Worm (Caenorhabditis elegans) whole organism, L3 larva: ENCODE measurements around the gene spt-5.

ENCODE experiments used
- R02D3.7 ChIP-seq: fragments of 150-350 bp; optimal IDR thresholded peaks from 2 replicates; lab custom pipeline; 2014; ENCODE audit warnings: missing biosample characterization, missing genetic modification characterization
- ZK546.5 ChIP-seq: sonication (generic microtip); optimal IDR thresholded peaks from 2 replicates; lab custom pipeline; 2017; ENCODE audit warnings: missing biosample characterization, missing genetic modification characterization
- aly-2 ChIP-seq: fragments of 150-350 bp; optimal IDR thresholded peaks from 2 replicates; lab custom pipeline; 2014; ENCODE audit warnings: missing biosample characterization, missing genetic modification characterization
- ama-1 ChIP-seq: fragments of 150-350 bp; optimal IDR thresholded peaks from 2 replicates; lab custom pipeline; 2018
- ceh-16 ChIP-seq: sonication (generic microtip); optimal IDR thresholded peaks from 2 replicates; lab custom pipeline; 2017; ENCODE audit warnings: missing biosample characterization, missing genetic modification characterization
- ceh-28 ChIP-seq: fragments of 150-350 bp; optimal IDR thresholded peaks from 2 replicates; lab custom pipeline; 2014; ENCODE audit warnings: missing biosample characterization, missing genetic modification reagents, missing genetic modification characterization
- ceh-9 ChIP-seq: sonication (generic microtip); optimal IDR thresholded peaks from 2 replicates; lab custom pipeline; 2018; ENCODE audit warnings: missing biosample characterization, missing genetic modification characterization
- daf-12 ChIP-seq: fragments of 150-350 bp; optimal IDR thresholded peaks from 2 replicates; lab custom pipeline; 2014; ENCODE audit warnings: missing biosample characterization, missing genetic modification reagents, missing genetic modification characterization
- egl-5 ChIP-seq: fragments of 150-350 bp; optimal IDR thresholded peaks from 2 replicates; lab custom pipeline; 2017; ENCODE audit warnings: missing biosample characterization, missing genetic modification reagents, missing genetic modification characterization, inconsistent platforms
- elt-1 ChIP-seq: fragments of 150-350 bp; optimal IDR thresholded peaks from 2 replicates; lab custom pipeline; 2014; ENCODE audit warnings: missing biosample characterization, missing genetic modification characterization
- elt-2 ChIP-seq: sonication (generic microtip); optimal IDR thresholded peaks from 2 replicates; lab custom pipeline; 2016; ENCODE audit warnings: missing genetic modification reagents, mild to moderate bottlenecking, missing genetic modification characterization, missing compliant biosample characterization
- elt-3 ChIP-seq, 3 experiments: fragments of 150-350 bp in 1 of 3; sonication (generic microtip) in 2 of 3; optimal IDR thresholded peaks; 2 replicates in 2 of 3; 4 replicates in 1 of 3; lab custom pipeline; 2014 to 2017; ENCODE audit warnings: missing biosample characterization in 3 of 3, missing genetic modification characterization in 3 of 3
- eor-1 ChIP-seq, 2 experiments: fragments of 150-350 bp; optimal IDR thresholded peaks; 2 replicates each; lab custom pipeline; 2014 to 2018; ENCODE audit warnings: missing biosample characterization in 2 of 2, missing genetic modification characterization in 2 of 2
- fkh-10 ChIP-seq: sonication (generic microtip); optimal IDR thresholded peaks from 2 replicates; lab custom pipeline; 2017; ENCODE audit warnings: missing biosample characterization, missing genetic modification reagents, missing genetic modification characterization
- fkh-2 ChIP-seq: fragments of 150-350 bp; optimal IDR thresholded peaks from 2 replicates; lab custom pipeline; 2014; ENCODE audit warnings: missing biosample characterization, missing genetic modification reagents, missing genetic modification characterization
- fos-1 ChIP-seq: fragments of 150-350 bp; optimal IDR thresholded peaks from 2 replicates; lab custom pipeline; 2014; ENCODE audit warnings: missing biosample characterization, missing genetic modification characterization
- hmg-11 ChIP-seq: sonication (generic microtip); optimal IDR thresholded peaks from 2 replicates; lab custom pipeline; 2016; ENCODE audit warnings: missing genetic modification characterization, missing compliant biosample characterization
- jun-1 ChIP-seq: fragments of 150-350 bp; optimal IDR thresholded peaks from 2 replicates; lab custom pipeline; 2014; ENCODE audit warnings: missing biosample characterization, missing genetic modification reagents, missing genetic modification characterization
- lin-15B ChIP-seq: fragments of 150-350 bp; optimal IDR thresholded peaks from 2 replicates; lab custom pipeline; 2014; ENCODE audit warnings: missing biosample characterization, missing genetic modification characterization
- lin-39 ChIP-seq: fragments of 150-350 bp; optimal IDR thresholded peaks from 2 replicates; lab custom pipeline; 2018; ENCODE audit warnings: missing biosample characterization, missing genetic modification reagents, missing genetic modification characterization
- lsy-12 ChIP-seq: sonication (generic microtip); optimal IDR thresholded peaks from 2 replicates; lab custom pipeline; 2016; ENCODE audit warnings: mild to moderate bottlenecking, missing genetic modification characterization, missing compliant biosample characterization
- mdl-1 ChIP-seq: fragments of 150-350 bp; optimal IDR thresholded peaks from 2 replicates; lab custom pipeline; 2014; ENCODE audit warnings: missing biosample characterization, missing genetic modification characterization
- nfya-1 ChIP-seq: sonication (generic microtip); optimal IDR thresholded peaks from 2 replicates; lab custom pipeline; 2017; ENCODE audit warnings: missing genetic modification characterization, mild to moderate bottlenecking, missing compliant biosample characterization, antibody characterized with exemption, moderate library complexity; ENCODE audit not compliant: insufficient read depth
- nhr-11 ChIP-seq: fragments of 150-350 bp; optimal IDR thresholded peaks from 2 replicates; lab custom pipeline; 2014; ENCODE audit warnings: missing biosample characterization, missing genetic modification characterization
- nhr-12 ChIP-seq: fragments of 150-350 bp; optimal IDR thresholded peaks from 2 replicates; lab custom pipeline; 2014; ENCODE audit warnings: missing biosample characterization, missing genetic modification characterization
- nhr-23 ChIP-seq: fragments of 150-350 bp; optimal IDR thresholded peaks from 2 replicates; lab custom pipeline; 2014; ENCODE audit warnings: missing biosample characterization, missing genetic modification reagents, missing genetic modification characterization
- nhr-237 ChIP-seq: fragments of 150-350 bp; optimal IDR thresholded peaks from 2 replicates; lab custom pipeline; 2014; ENCODE audit warnings: missing biosample characterization, missing genetic modification characterization
- nhr-25 ChIP-seq: sonication (generic microtip); optimal IDR thresholded peaks from 2 replicates; lab custom pipeline; 2017; ENCODE audit warnings: missing biosample characterization, missing genetic modification characterization
- nhr-28 ChIP-seq: fragments of 150-350 bp; optimal IDR thresholded peaks from 2 replicates; lab custom pipeline; 2014; ENCODE audit warnings: missing biosample characterization, missing genetic modification characterization
- nhr-43 ChIP-seq: sonication (generic microtip); optimal IDR thresholded peaks from 2 replicates; lab custom pipeline; 2016; ENCODE audit warnings: mild to moderate bottlenecking, missing genetic modification characterization, missing compliant biosample characterization; ENCODE audit not compliant: poor library complexity, severe bottlenecking
- nhr-67 ChIP-seq: fragments of 150-350 bp; optimal IDR thresholded peaks from 2 replicates; lab custom pipeline; 2014; ENCODE audit warnings: missing biosample characterization, missing genetic modification characterization
- nhr-76 ChIP-seq: fragments of 150-350 bp; sonication (generic microtip); optimal IDR thresholded peaks from 5 replicates; lab custom pipeline; 2014; ENCODE audit warnings: missing biosample characterization, missing genetic modification characterization
- nhr-77 ChIP-seq: fragments of 150-350 bp; optimal IDR thresholded peaks from 2 replicates; lab custom pipeline; 2014; ENCODE audit warnings: missing biosample characterization, missing genetic modification characterization
- pha-4 ChIP-seq: fragments of 150-350 bp; optimal IDR thresholded peaks from 2 replicates; lab custom pipeline; 2014; ENCODE audit warnings: missing biosample characterization, missing genetic modification reagents, missing genetic modification characterization
- pqm-1 ChIP-seq: fragments of 150-350 bp; optimal IDR thresholded peaks from 2 replicates; lab custom pipeline; 2017; ENCODE audit warnings: missing biosample characterization, missing genetic modification characterization, inconsistent platforms
- sea-2 ChIP-seq: fragments of 150-350 bp; sonication (generic microtip); optimal IDR thresholded peaks from 4 replicates; lab custom pipeline; 2014; ENCODE audit warnings: missing biosample characterization, missing genetic modification reagents, missing genetic modification characterization
- skn-1 ChIP-seq: fragments of 150-350 bp; optimal IDR thresholded peaks from 2 replicates; lab custom pipeline; 2014; ENCODE audit warnings: missing biosample characterization, missing genetic modification characterization
- snpc-4 ChIP-seq: fragments of 150-350 bp; optimal IDR thresholded peaks from 2 replicates; lab custom pipeline; 2014; ENCODE audit warnings: missing biosample characterization, missing genetic modification characterization
- tbx-2 ChIP-seq: sonication (generic microtip); optimal IDR thresholded peaks from 2 replicates; lab custom pipeline; 2016; ENCODE audit warnings: mild to moderate bottlenecking, missing genetic modification characterization, missing compliant biosample characterization
- unc-39 ChIP-seq: sonication (generic microtip); optimal IDR thresholded peaks from 4 replicates; lab custom pipeline; 2017; ENCODE audit warnings: missing biosample characterization, missing genetic modification characterization
- unc-62 ChIP-seq: fragments of 150-350 bp; sonication (generic microtip); optimal IDR thresholded peaks from 4 replicates; lab custom pipeline; 2014; ENCODE audit warnings: missing biosample characterization, missing genetic modification reagents, missing genetic modification characterization
- zag-1 ChIP-seq: fragments of 150-350 bp; optimal IDR thresholded peaks from 2 replicates; lab custom pipeline; 2014; ENCODE audit warnings: missing biosample characterization, missing genetic modification characterization

The spt-5 gene

DNA sequence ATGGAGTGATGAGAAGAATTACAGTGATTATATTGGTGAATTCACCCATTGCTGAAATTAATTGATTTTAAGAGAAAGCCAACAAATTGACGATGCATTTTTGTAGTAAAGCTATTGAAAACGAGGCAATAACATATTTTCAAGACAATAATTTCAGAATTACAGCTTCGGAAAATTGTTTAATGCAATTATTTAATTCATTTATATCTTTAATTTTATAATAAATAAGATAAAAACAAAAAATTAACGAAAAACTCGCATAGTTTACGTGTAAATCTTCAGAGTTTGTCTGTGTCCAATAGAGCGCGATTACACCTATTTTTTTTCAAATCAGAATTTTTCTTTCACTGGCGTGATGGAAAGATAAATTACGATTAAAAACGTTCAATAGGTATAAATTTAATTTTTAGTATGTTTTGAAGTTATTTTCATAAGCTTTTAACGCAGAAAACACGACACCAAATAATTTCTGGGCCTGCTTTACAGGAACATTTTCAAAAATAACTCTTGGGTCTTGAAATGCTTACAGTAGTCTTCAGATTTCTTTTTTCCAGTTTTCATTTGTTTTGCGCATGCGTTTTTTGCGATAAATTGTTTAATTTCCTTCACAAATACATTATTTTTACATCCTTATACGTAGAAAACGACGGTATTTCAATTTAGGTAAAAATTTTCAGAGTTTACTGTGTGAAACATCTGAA, 27.0 kb downstream of the spt-5 start, which contains the start of gene tmed-1:
tmed-1 (minus strand) TSS at position 51 of the 701 bp plus-strand sequence.
- no peak for TF ChIP-seq nhr-25 (tag; lab: Kevin White, UChicago)
- TF ChIP-seq lin-39: no peak
- TF ChIP-seq lin-15B (tag; lab: Kevin White, UChicago): no peak
- no peak for TF ChIP-seq skn-1 (tag; lab: Kevin White, UChicago)
- no peak for TF ChIP-seq zag-1 (tag; lab: Kevin White, UChicago)
- no peak for TF ChIP-seq sea-2 (GFP tag; lab: Kevin White, UChicago)

DNA sequence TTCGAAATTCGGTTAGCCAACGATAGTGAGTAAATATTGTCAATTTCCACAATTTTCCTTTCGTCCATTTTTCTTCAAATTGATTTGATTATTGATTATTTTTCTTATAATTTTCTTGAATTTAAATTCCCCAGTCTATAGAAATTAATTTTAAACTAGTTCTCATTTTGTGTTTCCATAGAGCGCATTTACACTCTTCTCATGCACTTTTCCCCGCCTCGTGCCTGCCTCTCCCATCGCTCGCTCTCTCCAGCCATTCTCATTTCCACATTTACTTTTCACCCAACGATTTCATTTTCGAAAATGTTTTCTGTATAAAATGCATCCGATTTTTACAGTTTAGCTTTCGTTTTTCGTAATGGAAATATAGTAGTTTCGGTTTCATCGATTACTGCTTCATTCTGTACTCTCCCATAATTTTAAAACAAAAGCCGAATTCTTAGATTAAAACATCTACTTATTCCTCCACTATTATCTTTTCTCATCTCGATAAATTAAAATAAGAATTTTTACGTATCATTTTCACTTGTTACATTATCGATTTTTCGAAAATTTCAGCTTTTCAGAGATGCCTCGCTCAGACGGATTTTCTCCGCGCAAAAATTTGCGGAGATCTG, 27.7 kb downstream of the spt-5 start, which contains the start of gene lex-1:
lex-1 (plus strand) TSS at position 567 of the 617 bp plus-strand sequence.
- TF ChIP-seq elt-3 (tag; optimal IDR thresholded peaks at IDR 0.05; lab: Kevin White, UChicago) (no peak), unc-39 (tag; lab: Kevin White, UChicago) (no peak), nfya-1 (peak; percentile 63), fkh-10 (GFP tag; lab: Kevin White, UChicago) (no peak), tbx-2 (tag; lab: Kevin White, UChicago) (no peak), egl-5 (tag; lab: Kevin White, UChicago) (peak; percentile 42), ceh-16 (tag; lab: Kevin White, UChicago) (no peak), fos-1 (tag; lab: Kevin White, UChicago) (no peak), eor-1 (tag; optimal IDR thresholded peaks at IDR 0.05; lab: Kevin White, UChicago) (no peak), elt-1 (no peak), nhr-11 (no peak), ceh-28 (no peak), nhr-12 (no peak), nhr-28 (no peak), skn-1 (tag; lab: Kevin White, UChicago) (no peak), mdl-1 (tag; lab: Kevin White, UChicago) (no peak), jun-1 (tag; lab: Kevin White, UChicago) (peak; percentile 12), R02D3.7 (tag; lab: Kevin White, UChicago) (no peak), lsy-12 (no peak), zag-1 (tag; lab: Kevin White, UChicago) (no peak), nhr-23 (tag; lab: Kevin White, UChicago) (peak; percentile 5), lin-15B (tag; lab: Kevin White, UChicago) (peak; percentile 84), ZK546.5 (tag; lab: Kevin White, UChicago) (no peak), hmg-11 (tag; lab: Kevin White, UChicago) (peak; percentile 17), nhr-25 (tag; lab: Kevin White, UChicago) (no peak), ama-1 (lab: Kevin White, UChicago) (no peak), ceh-9 (tag; lab: Kevin White, UChicago) (no peak), snpc-4 (tag; lab: Kevin White, UChicago) (peak; percentile 22), pha-4 (tag; lab: Kevin White, UChicago) (peak; percentile 77), aly-2 (tag; lab: Kevin White, UChicago) (no peak), fkh-2 (tag; lab: Kevin White, UChicago) (no peak), daf-12 (tag; lab: Kevin White, UChicago) (no peak), elt-2 (tag; lab: Kevin White, UChicago) (no peak)
- TF ChIP-seq, all 47 proteins: peak for 8

DNA sequence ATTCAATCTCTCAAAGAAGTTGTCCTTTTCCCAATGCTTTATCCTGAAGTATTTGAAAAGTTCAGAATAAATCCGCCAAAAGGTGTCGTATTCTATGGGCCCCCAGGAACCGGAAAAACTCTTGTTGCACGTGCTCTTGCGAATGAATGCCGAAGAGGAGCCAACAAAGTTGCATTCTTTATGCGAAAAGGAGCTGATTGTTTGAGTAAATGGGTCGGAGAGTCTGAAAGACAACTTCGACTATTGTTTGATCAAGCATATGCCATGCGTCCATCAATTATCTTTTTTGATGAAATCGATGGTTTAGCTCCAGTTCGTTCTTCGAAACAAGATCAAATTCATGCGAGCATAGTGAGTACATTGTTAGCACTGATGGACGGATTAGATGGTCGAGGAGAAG, 29.5 kb downstream of the spt-5 start:
- TF ChIP-seq ZK546.5 (tag; lab: Kevin White, UChicago): no peak
- no peak for TF ChIP-seq nhr-43 (tag; lab: Kevin White, UChicago)
- no peak for TF ChIP-seq eor-1 (tag; optimal IDR thresholded peaks at IDR 0.05; lab: Kevin White, UChicago)
- TF ChIP-seq fkh-2 (tag; lab: Kevin White, UChicago): no peak
- TF ChIP-seq unc-62 (GFP tag; lab: Kevin White, UChicago): no peak
- TF ChIP-seq ceh-9 (tag; lab: Kevin White, UChicago): no peak
- TF ChIP-seq nhr-76 (tag; lab: Kevin White, UChicago): no peak
- TF ChIP-seq pha-4 (tag; lab: Kevin White, UChicago): no peak
- no peak for TF ChIP-seq elt-1
- no peak for TF ChIP-seq daf-12 (tag; lab: Kevin White, UChicago)
- no peak for TF ChIP-seq pqm-1
- TF ChIP-seq mdl-1 (tag; lab: Kevin White, UChicago): no peak
- TF ChIP-seq egl-5 (tag; lab: Kevin White, UChicago): no peak
- TF ChIP-seq nhr-67 (tag; lab: Kevin White, UChicago): no peak
- no peak for TF ChIP-seq nhr-77 (tag; lab: Kevin White, UChicago)
- TF ChIP-seq nhr-11: no peak
- TF ChIP-seq tbx-2 (tag; lab: Kevin White, UChicago): no peak
- TF ChIP-seq nhr-237 (tag; lab: Kevin White, UChicago): no peak
- no peak for TF ChIP-seq lin-15B (tag; lab: Kevin White, UChicago)
- no peak for TF ChIP-seq nfya-1
